Fruit fly (Drosophila melanogaster) whole organism, embryonic: Measurements from ENCODE around the gene Wdr59.
A peak's percentile ranks its signal among the peaks of the same experiment; 100 is the strongest.

Experiments
- ATbp ChIP-seq: fragments of 200-800 bp; sonication (Bioruptor generic); optimal IDR thresholded peaks from 2 replicates; lab custom pipeline; 2017; ENCODE audit warnings: missing biosample characterization, mild to moderate bottlenecking, missing genetic modification characterization, missing genetic modification reagents
- Asciz ChIP-seq: fragments of 200-800 bp; sonication (Bioruptor generic); optimal IDR thresholded peaks from 2 replicates; lab custom pipeline; 2017; ENCODE audit warnings: missing biosample characterization, mild to moderate bottlenecking, missing genetic modification characterization, missing genetic modification reagents
- CG10366 ChIP-seq: fragments of 200-800 bp; sonication (Bioruptor generic); IDR thresholded peaks from 2 replicates; pipeline ENCODE4 v1.3.6; 2022; ENCODE audit warnings: missing biosample characterization, missing genetic modification characterization
- CG10959 ChIP-seq: fragments of 200-800 bp; sonication (Bioruptor generic); IDR thresholded peaks from 2 replicates; pipeline ENCODE4 v1.3.6; 2022; ENCODE audit warnings: missing biosample characterization, missing genetic modification characterization
- CG10979 ChIP-seq: fragments of 200-800 bp; sonication (Bioruptor generic); optimal IDR thresholded peaks from 2 replicates; lab custom pipeline; 2018; ENCODE audit warnings: missing biosample characterization, mild to moderate bottlenecking, missing genetic modification characterization, moderate library complexity
- CG11695 ChIP-seq: fragments of 200-800 bp; sonication (Bioruptor generic); IDR thresholded peaks from 3 replicates; pipeline ENCODE4 v1.3.6; 2022; ENCODE audit warnings: missing biosample characterization, missing genetic modification characterization
- CG12104 ChIP-seq: fragments of 200-800 bp; sonication (Bioruptor generic); optimal IDR thresholded peaks from 3 replicates; lab custom pipeline; 2016; ENCODE audit warnings: missing biosample characterization, missing genetic modification characterization
- CG1233 ChIP-seq: fragments of 200-800 bp; sonication (Bioruptor generic); optimal IDR thresholded peaks from 4 replicates; lab custom pipeline; 2018; ENCODE audit warnings: missing biosample characterization, mild to moderate bottlenecking, missing genetic modification characterization
- CG13123 ChIP-seq: fragments of 200-800 bp; sonication (Bioruptor generic); optimal IDR thresholded peaks from 2 replicates; lab custom pipeline; 2016; ENCODE audit warnings: missing biosample characterization, missing genetic modification characterization
- CG13296 ChIP-seq: fragments of 200-800 bp; sonication (Bioruptor generic); optimal IDR thresholded peaks from 3 replicates; lab custom pipeline; 2018; ENCODE audit warnings: missing biosample characterization, mild to moderate bottlenecking, missing genetic modification characterization
- CG14965 ChIP-seq: fragments of 200-800 bp; sonication (Bioruptor generic); optimal IDR thresholded peaks from 2 replicates; lab custom pipeline; 2016; ENCODE audit warnings: missing biosample characterization, missing genetic modification characterization, borderline replicate concordance
- CG17186 ChIP-seq: fragments of 200-800 bp; sonication (Bioruptor generic); optimal IDR thresholded peaks from 3 replicates; lab custom pipeline; 2017; ENCODE audit warnings: missing biosample characterization, missing genetic modification reagents, missing genetic modification characterization
- CG17912 ChIP-seq: fragments of 200-800 bp; sonication (Bioruptor generic); optimal IDR thresholded peaks from 2 replicates; lab custom pipeline; 2018; ENCODE audit warnings: missing biosample characterization, mild to moderate bottlenecking, missing genetic modification characterization
- CG2199 ChIP-seq: fragments of 200-800 bp; sonication (Bioruptor generic); IDR thresholded peaks from 3 replicates; pipeline ENCODE4 v1.3.6; 2022; ENCODE audit warnings: missing biosample characterization, missing genetic modification characterization
- CG30403 ChIP-seq: fragments of 200-800 bp; sonication (Bioruptor generic); optimal IDR thresholded peaks from 3 replicates; lab custom pipeline; 2016; ENCODE audit warnings: missing biosample characterization, missing genetic modification characterization
- CG31441 ChIP-seq: fragments of 200-800 bp; sonication (Bioruptor generic); IDR thresholded peaks from 2 replicates; pipeline ENCODE4 v1.3.6; 2022; ENCODE audit warnings: missing biosample characterization, missing genetic modification characterization
- CG4730 ChIP-seq: fragments of 200-800 bp; sonication (Bioruptor generic); IDR thresholded peaks from 2 replicates; pipeline ENCODE4 v1.3.6; 2022; ENCODE audit warnings: missing biosample characterization, missing genetic modification characterization
- CG4820 ChIP-seq: fragments of 200-800 bp; sonication (Bioruptor generic); optimal IDR thresholded peaks from 3 replicates; lab custom pipeline; 2016; ENCODE audit warnings: missing biosample characterization, missing genetic modification characterization
- CG6854 ChIP-seq: fragments of 200-800 bp; sonication (Bioruptor generic); optimal IDR thresholded peaks from 3 replicates; lab custom pipeline; 2017; ENCODE audit warnings: missing biosample characterization, mild to moderate bottlenecking, missing genetic modification characterization
- CG7357 ChIP-seq: fragments of 200-800 bp; sonication (Bioruptor generic); IDR thresholded peaks from 3 replicates; pipeline ENCODE4 v1.3.6; 2022; ENCODE audit warnings: missing biosample characterization, missing genetic modification characterization
- CG9437 ChIP-seq: fragments of 200-800 bp; sonication (Bioruptor generic); optimal IDR thresholded peaks from 2 replicates; lab custom pipeline; 2018; ENCODE audit warnings: missing biosample characterization, mild to moderate bottlenecking, missing genetic modification characterization
- CG9727 ChIP-seq: fragments of 200-800 bp; sonication (Bioruptor generic); optimal IDR thresholded peaks from 3 replicates; lab custom pipeline; 2017; ENCODE audit warnings: missing biosample characterization, mild to moderate bottlenecking, missing genetic modification characterization
- CG9876 ChIP-seq: fragments of 200-800 bp; sonication (Bioruptor generic); optimal IDR thresholded peaks from 2 replicates; lab custom pipeline; 2016; ENCODE audit warnings: missing biosample characterization, missing genetic modification characterization
- Deaf1 ChIP-seq: fragments of 200-800 bp; optimal IDR thresholded peaks from 3 replicates; lab custom pipeline; 2019; ENCODE audit warnings: missing biosample characterization, mild to moderate bottlenecking, missing genetic modification characterization, moderate library complexity
- Dfd ChIP-seq, 2 experiments: fragments of >200 bp; optimal IDR thresholded peaks; 2 replicates each; lab custom pipeline; 2017; ENCODE audit warnings: missing biosample characterization in 2 of 2, missing genetic modification characterization in 2 of 2
- Dip2 ChIP-seq: fragments of 200-800 bp; sonication (Bioruptor generic); IDR thresholded peaks from 2 replicates; pipeline ENCODE4 v1.3.6; 2022; ENCODE audit warnings: missing biosample characterization, missing genetic modification characterization
- Doc2 ChIP-seq: fragments of 200-800 bp; sonication (Bioruptor generic); IDR thresholded peaks from 2 replicates; pipeline ENCODE4 v1.3.6; 2022; ENCODE audit warnings: missing biosample characterization, missing genetic modification characterization
- E2f2 ChIP-seq: fragments of 200-800 bp; sonication (Bioruptor generic); IDR thresholded peaks from 2 replicates; pipeline ENCODE4 v1.3.6; 2022; ENCODE audit warnings: missing biosample characterization, missing genetic modification characterization
- Fer1 ChIP-seq: fragments of 200-800 bp; sonication (Bioruptor generic); optimal IDR thresholded peaks from 2 replicates; lab custom pipeline; 2017; ENCODE audit warnings: missing biosample characterization, mild to moderate bottlenecking, missing genetic modification characterization
- Hand ChIP-seq: fragments of 200-800 bp; sonication (Bioruptor generic); optimal IDR thresholded peaks from 2 replicates; lab custom pipeline; 2017; ENCODE audit warnings: mild to moderate bottlenecking, missing biosample characterization, missing genetic modification reagents, missing genetic modification characterization
- Jarid2 ChIP-seq: fragments of 200-800 bp; sonication (Bioruptor generic); optimal IDR thresholded peaks from 3 replicates; lab custom pipeline; 2017; ENCODE audit warnings: mild to moderate bottlenecking, missing biosample characterization, missing genetic modification reagents, missing genetic modification characterization
- Meics ChIP-seq: fragments of 200-800 bp; sonication (Bioruptor generic); optimal IDR thresholded peaks from 2 replicates; lab custom pipeline; 2017; ENCODE audit warnings: missing biosample characterization, mild to moderate bottlenecking, missing genetic modification characterization
- Myb ChIP-seq: fragments of 200-800 bp; sonication (Bioruptor generic); optimal IDR thresholded peaks from 2 replicates; lab custom pipeline; 2016; ENCODE audit warnings: missing biosample characterization, missing genetic modification characterization
- Rx ChIP-seq: fragments of 200-800 bp; sonication (Bioruptor generic); IDR thresholded peaks from 2 replicates; pipeline ENCODE4 v1.3.6; 2022; ENCODE audit warnings: missing biosample characterization, missing genetic modification characterization
- Ssrp ChIP-seq: fragments of 200-800 bp; sonication (Bioruptor generic); optimal IDR thresholded peaks from 2 replicates; lab custom pipeline; 2018; ENCODE audit warnings: missing biosample characterization, mild to moderate bottlenecking, missing genetic modification characterization, moderate library complexity
- Trl ChIP-seq, 3 experiments: fragments of >200 bp in 2 of 3; fragments of 200-800 bp in 1 of 3; sonication (Bioruptor generic) in 1 of 3; optimal IDR thresholded peaks; 2 replicates in 1 of 3; 3 replicates in 2 of 3; lab custom pipeline; 2016 to 2017; ENCODE audit warnings: missing biosample characterization in 1 of 3, missing genetic modification characterization in 1 of 3
- croc ChIP-seq: fragments of 200-800 bp; sonication (Bioruptor generic); conservative IDR thresholded peaks from 3 replicates; pipeline ENCODE4 v1.3.6; 2022; ENCODE audit warnings: missing biosample characterization, missing genetic modification characterization
- da ChIP-seq: fragments of 200-800 bp; sonication (Bioruptor generic); optimal IDR thresholded peaks from 2 replicates; lab custom pipeline; 2016; ENCODE audit warnings: missing biosample characterization, missing genetic modification characterization
- dm ChIP-seq: fragments of 200-800 bp; sonication (Bioruptor generic); optimal IDR thresholded peaks from 3 replicates; lab custom pipeline; 2016; ENCODE audit warnings: missing biosample characterization, missing genetic modification characterization
- en ChIP-seq: fragments of 200-800 bp; sonication (Bioruptor generic); optimal IDR thresholded peaks from 2 replicates; lab custom pipeline; 2016; ENCODE audit warnings: missing biosample characterization, missing genetic modification characterization
- grau ChIP-seq: fragments of 200-800 bp; optimal IDR thresholded peaks from 3 replicates; lab custom pipeline; 2019; ENCODE audit warnings: missing biosample characterization, mild to moderate bottlenecking, missing genetic modification characterization, moderate library complexity
- kay ChIP-seq: fragments of 200-800 bp; sonication (Bioruptor generic); optimal IDR thresholded peaks from 2 replicates; lab custom pipeline; 2016; ENCODE audit warnings: missing biosample characterization, missing genetic modification characterization
- klu ChIP-seq: fragments of 200-800 bp; sonication (Bioruptor generic); IDR thresholded peaks from 2 replicates; pipeline ENCODE4 v1.3.6; 2022; ENCODE audit warnings: missing biosample characterization, missing genetic modification characterization
- odd ChIP-seq: fragments of 200-800 bp; sonication (Bioruptor generic); optimal IDR thresholded peaks from 2 replicates; lab custom pipeline; 2017; ENCODE audit warnings: missing biosample characterization, mild to moderate bottlenecking, missing genetic modification characterization
- org-1 ChIP-seq: fragments of 200-800 bp; sonication (Bioruptor generic); optimal IDR thresholded peaks from 2 replicates; lab custom pipeline; 2017; ENCODE audit warnings: missing biosample characterization, missing genetic modification characterization
- sd ChIP-seq: fragments of 200-800 bp; sonication (Bioruptor generic); optimal IDR thresholded peaks from 3 replicates; lab custom pipeline; 2018; ENCODE audit warnings: missing biosample characterization, mild to moderate bottlenecking, missing genetic modification characterization, moderate library complexity
- sob ChIP-seq: fragments of 200-800 bp; sonication (Bioruptor generic); IDR thresholded peaks from 2 replicates; pipeline ENCODE4 v1.3.6; 2022; ENCODE audit warnings: missing biosample characterization, missing genetic modification characterization
- trh ChIP-seq: fragments of 200-800 bp; sonication (Bioruptor generic); optimal IDR thresholded peaks from 2 replicates; lab custom pipeline; 2016; ENCODE audit warnings: missing biosample characterization, missing genetic modification characterization
- unc-4 ChIP-seq: fragments of 200-800 bp; sonication (Bioruptor generic); IDR thresholded peaks from 2 replicates; pipeline ENCODE4 v1.3.6; 2022; ENCODE audit warnings: missing biosample characterization, missing genetic modification characterization; ENCODE audit not compliant: partially characterized antibody
- wdn ChIP-seq: fragments of 200-800 bp; sonication (Bioruptor generic); IDR thresholded peaks from 2 replicates; pipeline ENCODE4 v1.3.6; 2022; ENCODE audit warnings: missing biosample characterization, missing genetic modification characterization
- wor ChIP-seq: fragments of 200-800 bp; sonication (Bioruptor generic); IDR thresholded peaks from 2 replicates; pipeline ENCODE4 v1.3.6; 2022; ENCODE audit warnings: missing biosample characterization, missing genetic modification characterization

Wdr59 gene

dm6 chr2L:11106562-11106962, 15.3 kb downstream of the Wdr59 start, which contains the start of gene Reps (continued):
- peak; percentile 97 for TF ChIP-seq CG6854 (GFP tag; lab: Kevin White, UChicago)
- TF ChIP-seq Rx, result peak; percentile 98
- peak; percentile 99 for TF ChIP-seq CG9727 (GFP tag; lab: Kevin White, UChicago)
- peak; percentile 99 for TF ChIP-seq CG11695 (GFP tag; lab: Robert Waterston, UW)
- peak; percentile 98 for TF ChIP-seq CG12104 (GFP tag; lab: Kevin White, UChicago)
- TF ChIP-seq CG7357, result peak; percentile 96
- peak; percentile 99 for TF ChIP-seq wdn (GFP tag; lab: Robert Waterston, UW)
- peak; percentile 96 for TF ChIP-seq Doc2 (GFP tag; lab: Robert Waterston, UW)
- peak; percentile 90 for TF ChIP-seq Jarid2 (GFP tag; lab: Kevin White, UChicago)
- peak; percentile 76 for TF ChIP-seq Dip2 (GFP tag; lab: Robert Waterston, UW)
- peak; percentile 95 for TF ChIP-seq org-1 (GFP tag; lab: Kevin White, UChicago)
- TF ChIP-seq wor (GFP tag; lab: Robert Waterston, UW), result peak; percentile 98
- peak; percentile 95 for TF ChIP-seq dm (GFP tag; lab: Kevin White, UChicago)
- no peak for TF ChIP-seq Trl (optimal IDR thresholded peaks at IDR 0.05; lab: Kevin White, UChicago)
- TF ChIP-seq Trl (GFP tag; optimal IDR thresholded peaks at IDR 0.05; lab: Kevin White, UChicago), result peak; percentile 97
- peak; percentile 99 for TF ChIP-seq CG2199
- peak; percentile 90 for TF ChIP-seq E2f2
- peak; percentile 97 for TF ChIP-seq CG13296 (GFP tag; lab: Kevin White, UChicago)
- peak; percentile 98 for TF ChIP-seq trh (GFP tag; lab: Kevin White, UChicago)
- peak; percentile 97 for TF ChIP-seq CG17186 (GFP tag; lab: Kevin White, UChicago)
- peak; percentile 96 for TF ChIP-seq CG9876 (GFP tag; lab: Kevin White, UChicago)
- TF ChIP-seq CG14965 (GFP tag; lab: Kevin White, UChicago), result peak; percentile 75
- no peak for TF ChIP-seq Deaf1
- TF ChIP-seq Dfd (GFP tag; optimal IDR thresholded peaks at IDR 0.05; lab: Kevin White, UChicago), result no peak
- peak; percentile 98 for TF ChIP-seq kay (GFP tag; lab: Kevin White, UChicago)
- TF ChIP-seq odd (GFP tag; lab: Kevin White, UChicago), result peak; percentile 93
- peak; percentile 97 for TF ChIP-seq CG13123 (GFP tag; lab: Kevin White, UChicago)
- TF ChIP-seq unc-4 (GFP tag; lab: Robert Waterston, UW), result peak; percentile 69
- peak; percentile 97 for TF ChIP-seq Asciz (GFP tag; lab: Kevin White, UChicago)
- TF ChIP-seq CG9437 (GFP tag; lab: Kevin White, UChicago), result peak; percentile 92
- peak; percentile 99 for TF ChIP-seq CG10959
- TF ChIP-seq CG30403 (GFP tag; lab: Kevin White, UChicago), result peak; percentile 99
- TF ChIP-seq en (GFP tag; lab: Kevin White, UChicago), result peak; percentile 95
- TF ChIP-seq sd (tag; lab: Kevin White, UChicago), result no peak
- TF ChIP-seq Meics, result peak; percentile 98

- peak; percentile 44; the same call in 1 of the 2 replicates for TF ChIP-seq klu (GFP tag; lab: Robert Waterston, UW)
- peak; percentile 58 for TF ChIP-seq Ssrp
- TF ChIP-seq CG10366 (GFP tag; lab: Robert Waterston, UW), result peak; percentile 25; the same call in 1 of the 2 replicates
- peak; percentile 73 for TF ChIP-seq CG10979 (tag; lab: Kevin White, UChicago)
- TF ChIP-seq ATbp (GFP tag; lab: Kevin White, UChicago), result no peak
- peak; percentile 11 for TF ChIP-seq da
- peak; percentile 86 for TF ChIP-seq Hand (GFP tag; lab: Kevin White, UChicago)
- TF ChIP-seq CG4730 (GFP tag; lab: Robert Waterston, UW), result peak; percentile 24; the same call in 1 of the 2 replicates
- TF ChIP-seq Myb (GFP tag; lab: Kevin White, UChicago), result peak; percentile 11
- peak; percentile 34; the same call in 1 of the 2 replicates for TF ChIP-seq sob (GFP tag; lab: Robert Waterston, UW)
- TF ChIP-seq Rx, result peak; percentile 22; the same call in 1 of the 2 replicates
- no peak for TF ChIP-seq CG31441
- TF ChIP-seq croc, result peak; percentile 60; the same call in 2 of the 3 replicates
- no peak for TF ChIP-seq CG17912 (GFP tag; lab: Kevin White, UChicago)
- TF ChIP-seq CG4820 (GFP tag; lab: Kevin White, UChicago), result peak; percentile 52
- TF ChIP-seq Fer1, result peak; percentile 89
- peak; percentile 58 for TF ChIP-seq CG1233 (GFP tag; lab: Kevin White, UChicago)
- TF ChIP-seq E2f2, result peak; percentile 33; the same call in 1 of the 2 replicates
- TF ChIP-seq grau (tag; lab: Kevin White, UChicago), result peak; percentile 83
Observed at dm6 chr2L:11113011-11113528, 21.8 kb downstream of the Wdr59 start, which contains the start of gene Idua. Idua (minus strand) TSS chr2L:11113061.
